Fruit fly (Drosophila melanogaster) whole organism, embryonic: ENCODE measurements around the gene CG42833.

Experiments
- Asciz ChIP-seq: fragments of 200-800 bp; sonication (Bioruptor generic); optimal IDR thresholded peaks from 2 replicates; lab custom pipeline; 2017; ENCODE audit warnings: missing biosample characterization, mild to moderate bottlenecking, missing genetic modification characterization, missing genetic modification reagents
- Atf3 ChIP-seq: fragments of 200-800 bp; sonication (Bioruptor generic); optimal IDR thresholded peaks from 3 replicates; lab custom pipeline; 2016; ENCODE audit warnings: missing biosample characterization, missing genetic modification characterization
- Bgb ChIP-seq: fragments of 200-800 bp; sonication (Bioruptor generic); IDR thresholded peaks from 2 replicates; pipeline ENCODE4 v1.3.6; 2022; ENCODE audit warnings: missing biosample characterization, missing genetic modification characterization; ENCODE audit not compliant: partially characterized antibody
- BtbVII ChIP-seq: fragments of 200-800 bp; sonication (Bioruptor generic); optimal IDR thresholded peaks from 3 replicates; lab custom pipeline; 2017; ENCODE audit warnings: missing biosample characterization, mild to moderate bottlenecking, missing genetic modification characterization
- CG10274 ChIP-seq: fragments of 200-800 bp; sonication (Bioruptor generic); optimal IDR thresholded peaks from 3 replicates; lab custom pipeline; 2017; ENCODE audit warnings: missing biosample characterization, mild to moderate bottlenecking, missing genetic modification characterization
- CG10431 ChIP-seq: fragments of 200-800 bp; sonication (Bioruptor generic); optimal IDR thresholded peaks from 3 replicates; lab custom pipeline; 2018; ENCODE audit warnings: missing biosample characterization, mild to moderate bottlenecking, missing genetic modification characterization
- CG11247 ChIP-seq: fragments of 200-800 bp; sonication (Bioruptor generic); IDR thresholded peaks from 2 replicates; pipeline ENCODE4 v1.3.6; 2022; ENCODE audit warnings: missing biosample characterization, missing genetic modification characterization
- CG12071 ChIP-seq: fragments of 200-800 bp; sonication (Bioruptor generic); optimal IDR thresholded peaks from 3 replicates; lab custom pipeline; 2018; ENCODE audit warnings: missing biosample characterization, mild to moderate bottlenecking, missing genetic modification characterization
- CG12236 ChIP-seq: fragments of 200-800 bp; sonication (Bioruptor generic); optimal IDR thresholded peaks from 2 replicates; lab custom pipeline; 2016; ENCODE audit warnings: missing biosample characterization, missing genetic modification characterization
- CG13287 ChIP-seq: fragments of 200-800 bp; sonication (Bioruptor generic); IDR thresholded peaks from 2 replicates; pipeline ENCODE4 v1.3.6; 2022; ENCODE audit warnings: missing biosample characterization, missing genetic modification characterization; ENCODE audit not compliant: partially characterized antibody
- CG13624 ChIP-seq: fragments of 200-800 bp; sonication (Bioruptor generic); optimal IDR thresholded peaks from 2 replicates; lab custom pipeline; 2016; ENCODE audit warnings: missing biosample characterization, missing genetic modification characterization
- CG14441 ChIP-seq: fragments of 200-800 bp; sonication (Bioruptor generic); IDR thresholded peaks from 2 replicates; pipeline ENCODE4 v1.3.6; 2022; ENCODE audit warnings: missing biosample characterization, missing genetic modification characterization
- CG14860 ChIP-seq: fragments of 200-800 bp; sonication (Bioruptor generic); IDR thresholded peaks from 3 replicates; pipeline ENCODE4 v1.3.6; 2022; ENCODE audit warnings: missing biosample characterization, missing genetic modification characterization; ENCODE audit not compliant: partially characterized antibody
- CG15011 ChIP-seq: fragments of 200-800 bp; sonication (Bioruptor generic); optimal IDR thresholded peaks from 3 replicates; lab custom pipeline; 2018; ENCODE audit warnings: missing biosample characterization, mild to moderate bottlenecking, missing genetic modification characterization
- CG1529 ChIP-seq: fragments of 200-800 bp; sonication (Bioruptor generic); optimal IDR thresholded peaks from 3 replicates; lab custom pipeline; 2018; ENCODE audit warnings: missing biosample characterization, missing genetic modification characterization
- CG1602 ChIP-seq: fragments of 200-800 bp; sonication (Bioruptor generic); optimal IDR thresholded peaks from 3 replicates; lab custom pipeline; 2016; ENCODE audit warnings: missing biosample characterization, missing genetic modification characterization
- CG16863 ChIP-seq: fragments of 200-800 bp; sonication (Bioruptor generic); optimal IDR thresholded peaks from 3 replicates; lab custom pipeline; 2016; ENCODE audit warnings: missing biosample characterization, missing genetic modification characterization
- CG2120 ChIP-seq: fragments of 200-800 bp; sonication (Bioruptor generic); optimal IDR thresholded peaks from 3 replicates; lab custom pipeline; 2016; ENCODE audit warnings: missing biosample characterization, missing genetic modification characterization
- CG2129 ChIP-seq: fragments of 200-800 bp; sonication (Bioruptor generic); IDR thresholded peaks from 2 replicates; pipeline ENCODE4 v1.3.6; 2022; ENCODE audit warnings: missing biosample characterization, missing genetic modification characterization; ENCODE audit not compliant: partially characterized antibody
- CG2875 ChIP-seq: fragments of 200-800 bp; sonication (Bioruptor generic); optimal IDR thresholded peaks from 2 replicates; lab custom pipeline; 2017; ENCODE audit warnings: missing biosample characterization, mild to moderate bottlenecking, missing genetic modification characterization, missing genetic modification reagents
- CG3407 ChIP-seq: fragments of 200-800 bp; sonication (Bioruptor generic); optimal IDR thresholded peaks from 2 replicates; lab custom pipeline; 2018; ENCODE audit warnings: missing biosample characterization, mild to moderate bottlenecking, missing genetic modification characterization
- CG3726 ChIP-seq: fragments of 200-800 bp; sonication (Bioruptor generic); IDR thresholded peaks from 3 replicates; pipeline ENCODE4, ENCODE4 v1.3.6; 2022; ENCODE audit warnings: missing biosample characterization, missing genetic modification characterization
- CG4360 ChIP-seq: fragments of 200-800 bp; sonication (Bioruptor generic); IDR thresholded peaks from 2 replicates; pipeline ENCODE4 v1.3.6; 2022; ENCODE audit warnings: missing biosample characterization, missing genetic modification characterization
- CG7928 ChIP-seq: fragments of 200-800 bp; sonication (Bioruptor generic); optimal IDR thresholded peaks from 2 replicates; lab custom pipeline; 2017; ENCODE audit warnings: missing biosample characterization, mild to moderate bottlenecking, missing genetic modification characterization
- CG8290 ChIP-seq, 3 experiments: fragments of 200-800 bp; sonication (Bioruptor generic); optimal IDR thresholded peaks; 2 replicates each; lab custom pipeline; 2016 to 2019; ENCODE audit warnings: missing biosample characterization in 3 of 3, missing genetic modification characterization in 3 of 3, mild to moderate bottlenecking in 2 of 3, moderate library complexity in 1 of 3
- CG9817 ChIP-seq: fragments of 200-800 bp; sonication (Bioruptor generic); optimal IDR thresholded peaks from 2 replicates; lab custom pipeline; 2018; ENCODE audit warnings: missing biosample characterization, mild to moderate bottlenecking, missing genetic modification characterization, moderate library complexity
- CG9876 ChIP-seq: fragments of 200-800 bp; sonication (Bioruptor generic); optimal IDR thresholded peaks from 2 replicates; lab custom pipeline; 2016; ENCODE audit warnings: missing biosample characterization, missing genetic modification characterization
- Dfd ChIP-seq, 2 experiments: fragments of >200 bp; optimal IDR thresholded peaks; 2 replicates each; lab custom pipeline; 2017; ENCODE audit warnings: missing biosample characterization in 2 of 2, missing genetic modification characterization in 2 of 2
- Ets65A ChIP-seq: fragments of 200-800 bp; sonication (Bioruptor generic); peaks from one replicate; lab custom pipeline; 2016; ENCODE audit warnings: missing biosample characterization, missing genetic modification characterization
- HLH54F ChIP-seq: fragments of 200-800 bp; sonication (Bioruptor generic); optimal IDR thresholded peaks from 3 replicates; lab custom pipeline; 2016; ENCODE audit warnings: missing biosample characterization, missing genetic modification characterization
- Hr51 ChIP-seq, 2 experiments: fragments of 200-800 bp; sonication (Bioruptor generic); optimal IDR thresholded peaks; 2 replicates in 1 of 2; 3 replicates in 1 of 2; lab custom pipeline; 2016 to 2018; ENCODE audit warnings: missing biosample characterization in 2 of 2, missing genetic modification characterization in 2 of 2, mild to moderate bottlenecking in 1 of 2, moderate library complexity in 1 of 2
- NFAT ChIP-seq: fragments of 200-800 bp; sonication (Bioruptor generic); IDR thresholded peaks from 2 replicates; pipeline ENCODE4 v1.3.6; 2022; ENCODE audit warnings: missing biosample characterization, missing genetic modification characterization
- Nf-YB ChIP-seq: fragments of 200-800 bp; sonication (Bioruptor generic); optimal IDR thresholded peaks from 3 replicates; lab custom pipeline; 2019; ENCODE audit warnings: missing biosample characterization, mild to moderate bottlenecking, missing genetic modification characterization, moderate library complexity
- Xrp1 ChIP-seq: fragments of 200-800 bp; sonication (Bioruptor generic); IDR thresholded peaks from 2 replicates; pipeline ENCODE4 v1.3.6; 2022; ENCODE audit warnings: missing biosample characterization, missing genetic modification characterization
- ato ChIP-seq: fragments of 200-800 bp; sonication (Bioruptor generic); IDR thresholded peaks from 2 replicates; pipeline ENCODE4 v1.3.6; 2022; ENCODE audit warnings: missing biosample characterization, missing genetic modification characterization; ENCODE audit not compliant: partially characterized antibody
- chn ChIP-seq: fragments of 200-800 bp; sonication (Bioruptor generic); optimal IDR thresholded peaks from 2 replicates; lab custom pipeline; 2016; ENCODE audit warnings: missing biosample characterization, missing genetic modification characterization
- dm ChIP-seq: fragments of 200-800 bp; sonication (Bioruptor generic); optimal IDR thresholded peaks from 3 replicates; lab custom pipeline; 2016; ENCODE audit warnings: missing biosample characterization, missing genetic modification characterization
- eyg ChIP-seq: fragments of 200-800 bp; sonication (Bioruptor generic); optimal IDR thresholded peaks from 3 replicates; lab custom pipeline; 2016; ENCODE audit warnings: missing biosample characterization, missing genetic modification characterization
- hb ChIP-seq: fragments of 200-800 bp; sonication (Bioruptor generic); IDR thresholded peaks from 3 replicates; pipeline ENCODE4 v1.3.6; 2022; ENCODE audit warnings: missing biosample characterization, missing genetic modification characterization; ENCODE audit not compliant: partially characterized antibody
- her ChIP-seq: fragments of 200-800 bp; sonication (Bioruptor generic); optimal IDR thresholded peaks from 2 replicates; lab custom pipeline; 2016; ENCODE audit warnings: missing biosample characterization, missing genetic modification characterization
- kah ChIP-seq: fragments of 200-800 bp; sonication (Bioruptor generic); optimal IDR thresholded peaks from 2 replicates; lab custom pipeline; 2018; ENCODE audit warnings: missing biosample characterization, mild to moderate bottlenecking, missing genetic modification characterization
- org-1 ChIP-seq: fragments of 200-800 bp; sonication (Bioruptor generic); optimal IDR thresholded peaks from 2 replicates; lab custom pipeline; 2017; ENCODE audit warnings: missing biosample characterization, missing genetic modification characterization
- pum ChIP-seq: fragments of 200-800 bp; sonication (Bioruptor generic); optimal IDR thresholded peaks from 2 replicates; lab custom pipeline; 2016; ENCODE audit warnings: missing biosample characterization, missing genetic modification characterization
- sqz ChIP-seq: fragments of 200-800 bp; sonication (Bioruptor generic); optimal IDR thresholded peaks from 3 replicates; lab custom pipeline; 2018; ENCODE audit warnings: missing biosample characterization, mild to moderate bottlenecking, missing genetic modification characterization
- tll ChIP-seq, 2 experiments: fragments of 200-800 bp in 1 of 2; fragments of >200 bp in 1 of 2; sonication (Bioruptor generic) in 1 of 2; optimal IDR thresholded peaks; 2 replicates each; lab custom pipeline; 2017 to 2019; ENCODE audit warnings: missing biosample characterization in 2 of 2, missing genetic modification characterization in 2 of 2, mild to moderate bottlenecking in 1 of 2, moderate library complexity in 1 of 2
- toy ChIP-seq: fragments of 200-800 bp; sonication (Bioruptor generic); IDR thresholded peaks from 2 replicates; pipeline ENCODE4 v1.3.6; 2022; ENCODE audit warnings: missing biosample characterization, missing genetic modification characterization
- vfl ChIP-seq: fragments of 200-800 bp; sonication (Bioruptor generic); optimal IDR thresholded peaks from 2 replicates; lab custom pipeline; 2016; ENCODE audit warnings: missing biosample characterization, missing genetic modification characterization
- zen ChIP-seq: fragments of 200-800 bp; sonication (Bioruptor generic); optimal IDR thresholded peaks from 3 replicates; lab custom pipeline; 2018; ENCODE audit warnings: missing biosample characterization, mild to moderate bottlenecking, missing genetic modification characterization, moderate library complexity

Gene CG42833

dm6 chr3L:20247513-20248173 is 47.8 kb downstream of the CG42833 start, which contains the start of gene rdgC (continued):
- peak; percentile 25; the same call in 1 of the 2 replicates for TF ChIP-seq CG13287
- TF ChIP-seq CG9876 (GFP tag; lab: Kevin White, UChicago), result peak; percentile 92
- peak; percentile 95 for TF ChIP-seq eyg
- TF ChIP-seq CG16863, result peak; percentile 92
- peak; percentile 95 for TF ChIP-seq CG15011 (GFP tag; lab: Kevin White, UChicago)
- TF ChIP-seq CG13624, result peak; percentile 97
- TF ChIP-seq Bgb, result peak; percentile 11; the same call in 1 of the 2 replicates
- no peak for TF ChIP-seq hb (GFP tag; lab: Robert Waterston, UW)
- TF ChIP-seq Dfd (GFP tag; optimal IDR thresholded peaks at IDR 0.05; lab: Kevin White, UChicago), result no peak
- peak; percentile 94 for TF ChIP-seq HLH54F (GFP tag; lab: Kevin White, UChicago)
- TF ChIP-seq CG1529 (GFP tag; lab: Kevin White, UChicago), result peak; percentile 85
- TF ChIP-seq CG14860 (GFP tag; lab: Robert Waterston, UW), result no peak
- TF ChIP-seq ato (GFP tag; lab: Robert Waterston, UW), result no peak
- peak; percentile 96 for TF ChIP-seq BtbVII (GFP tag; lab: Kevin White, UChicago)
- no peak for TF ChIP-seq CG10431 (GFP tag; lab: Kevin White, UChicago)
- peak; percentile 87 for TF ChIP-seq kah (GFP tag; lab: Kevin White, UChicago)
- TF ChIP-seq dm (GFP tag; lab: Kevin White, UChicago), result peak; percentile 86
- peak; percentile 99 for TF ChIP-seq Ets65A
- peak; percentile 97 for TF ChIP-seq CG14441 (GFP tag; lab: Robert Waterston, UW)
- TF ChIP-seq CG12236 (GFP tag; lab: Kevin White, UChicago), result peak; percentile 83
- peak; percentile 96 for TF ChIP-seq pum
- TF ChIP-seq Asciz, result peak; percentile 97
- TF ChIP-seq tll (GFP tag; optimal IDR thresholded peaks at IDR 0.05; lab: Kevin White, UChicago), result no peak
- peak; percentile 82 for TF ChIP-seq vfl (GFP tag; lab: Kevin White, UChicago)
- peak; percentile 80 for TF ChIP-seq Nf-YB
- TF ChIP-seq CG9817 (tag; lab: Kevin White, UChicago), result peak; percentile 91
- peak; percentile 97 for TF ChIP-seq CG2120 (GFP tag; lab: Kevin White, UChicago)
- TF ChIP-seq CG10274 (GFP tag; lab: Kevin White, UChicago), result peak; percentile 83
- peak; percentile 88 for TF ChIP-seq zen (tag; lab: Kevin White, UChicago)
- peak; percentile 91 for TF ChIP-seq chn (GFP tag; lab: Kevin White, UChicago)
- peak; percentile 91 to 97 for TF ChIP-seq Hr51 (GFP tag; optimal IDR thresholded peaks at IDR 0.05; lab: Kevin White, UChicago)
- peak; percentile 98 for TF ChIP-seq CG12071 (GFP tag; lab: Kevin White, UChicago)
- no peak for TF ChIP-seq CG2129 (GFP tag; lab: Robert Waterston, UW)
- TF ChIP-seq CG1602 (GFP tag; lab: Kevin White, UChicago), result peak; percentile 90
- TF ChIP-seq org-1 (GFP tag; lab: Kevin White, UChicago), result peak; percentile 95
- peak; percentile 77 for TF ChIP-seq CG7928 (GFP tag; lab: Kevin White, UChicago)
- TF ChIP-seq CG4360, result peak; percentile 80
- TF ChIP-seq CG3726 (GFP tag; lab: Robert Waterston, UW), result peak; percentile 93
- peak; percentile 85 for TF ChIP-seq CG3407
- TF ChIP-seq toy, result peak; percentile 92
- TF ChIP-seq CG11247 (GFP tag; lab: Robert Waterston, UW), result peak; percentile 94
- peak; percentile 97 for TF ChIP-seq Xrp1 (GFP tag; lab: Robert Waterston, UW)
- peak; percentile 74 for TF ChIP-seq CG8290 (GFP tag; optimal IDR thresholded peaks at IDR 0.05; lab: Kevin White, UChicago)
- peak in 1 of 2 experiments; percentile 99 for TF ChIP-seq CG8290 (tag; optimal IDR thresholded peaks at IDR 0.05; lab: Kevin White, UChicago)
- TF ChIP-seq Atf3, result peak; percentile 89
- peak; percentile 93 for TF ChIP-seq NFAT (GFP tag; lab: Robert Waterston, UW)
- TF ChIP-seq her (GFP tag; lab: Kevin White, UChicago), result peak; percentile 92
- TF ChIP-seq CG2875 (GFP tag; lab: Kevin White, UChicago), result peak; percentile 88
- peak; percentile 82 for TF ChIP-seq sqz (GFP tag; lab: Kevin White, UChicago)
